Worm (Caenorhabditis elegans) whole organism, early embryonic: ENCODE data around the gene ceh-10.

Source experiments
- B0310.2 ChIP-seq: sonication (generic microtip); optimal IDR thresholded peaks from 2 replicates; lab custom pipeline; 2016; ENCODE audit warnings: mild to moderate bottlenecking, missing genetic modification characterization, missing compliant biosample characterization
- F13C5.2 ChIP-seq: sonication (generic microtip); optimal IDR thresholded peaks from 2 replicates; lab custom pipeline; 2017; ENCODE audit warnings: mild to moderate bottlenecking, missing genetic modification characterization, inconsistent platforms, missing compliant biosample characterization
- aly-1 ChIP-seq: sonication (generic microtip); optimal IDR thresholded peaks from 2 replicates; lab custom pipeline; 2016; ENCODE audit warnings: missing genetic modification characterization, missing compliant biosample characterization
- ama-1 ChIP-seq: fragments of 150-350 bp; optimal IDR thresholded peaks from 2 replicates; lab custom pipeline; 2014
- ceh-13 ChIP-seq: fragments of 200-800 bp; sonication (Bioruptor generic); optimal IDR thresholded peaks from 2 replicates; lab custom pipeline; 2018; ENCODE audit warnings: mild to moderate bottlenecking, missing genetic modification characterization, missing compliant biosample characterization
- ceh-36 ChIP-seq: sonication (generic microtip); optimal IDR thresholded peaks from 2 replicates; lab custom pipeline; 2016; ENCODE audit warnings: missing genetic modification characterization, inconsistent platforms, missing compliant biosample characterization
- ets-7 ChIP-seq: sonication (generic microtip); optimal IDR thresholded peaks from 2 replicates; lab custom pipeline; 2016; ENCODE audit warnings: missing genotype, missing genetic modification characterization, missing compliant biosample characterization
- flt-1 ChIP-seq: fragments of 200-800 bp; sonication (Bioruptor generic); IDR thresholded peaks from 2 replicates; pipeline ENCODE4 v1.3.6; 2022; ENCODE audit warnings: missing genetic modification characterization, missing compliant biosample characterization
- hmbx-1 ChIP-seq: sonication (generic microtip); optimal IDR thresholded peaks from 2 replicates; lab custom pipeline; 2016; ENCODE audit warnings: mild to moderate bottlenecking, missing genetic modification characterization, missing compliant biosample characterization
- hmg-4 ChIP-seq: fragments of 200-800 bp; sonication (Bioruptor generic); optimal IDR thresholded peaks from 2 replicates; lab custom pipeline; 2018; ENCODE audit warnings: mild to moderate bottlenecking, missing genetic modification characterization, missing compliant biosample characterization
- hnd-1 ChIP-seq: sonication (generic microtip); optimal IDR thresholded peaks from 2 replicates; lab custom pipeline; 2016; ENCODE audit warnings: missing genetic modification characterization, missing compliant biosample characterization
- pes-1 ChIP-seq: fragments of 200-800 bp; sonication (Bioruptor generic); IDR thresholded peaks from 2 replicates; pipeline ENCODE4 v1.3.6; 2022; ENCODE audit warnings: missing genetic modification reagents, missing genetic modification characterization, missing compliant biosample characterization
- scrt-1 ChIP-seq: fragments of 200-800 bp; sonication (Bioruptor generic); IDR thresholded peaks from 2 replicates; pipeline ENCODE4 v1.3.6; 2022; ENCODE audit warnings: missing genetic modification characterization, missing compliant biosample characterization
- sea-1 ChIP-seq: fragments of 200-800 bp; sonication (Bioruptor generic); conservative IDR thresholded peaks from 2 replicates; pipeline ENCODE4 v1.3.6; 2022; ENCODE audit warnings: missing genetic modification characterization, missing compliant biosample characterization
- tbx-11 ChIP-seq: fragments of 200-800 bp; sonication (Bioruptor generic); IDR thresholded peaks from 2 replicates; pipeline ENCODE4 v1.3.6; 2022; ENCODE audit warnings: missing genetic modification characterization, missing compliant biosample characterization
- tbx-37 ChIP-seq: fragments of 200-800 bp; sonication (Bioruptor generic); conservative IDR thresholded peaks from 2 replicates; pipeline ENCODE4 v1.3.6; 2022; ENCODE audit warnings: missing genetic modification reagents, missing genetic modification characterization, missing compliant biosample characterization
- tra-4 ChIP-seq: sonication (generic microtip); optimal IDR thresholded peaks from 2 replicates; lab custom pipeline; 2017; ENCODE audit warnings: missing genetic modification characterization, missing compliant biosample characterization

The ceh-10 gene

ce11 chrIII:5842920-5843319 is 44.1 kb downstream of the ceh-10 start:
- TF ChIP-seq pes-1 (GFP tag; lab: Robert Waterston, UW) (no peak), ets-7 (no peak), tbx-37 (no peak), ceh-36 (no peak), hmbx-1 (tag; lab: Kevin White, UChicago) (no peak)

ce11 chrIII:5843662-5844061 is 44.8 kb downstream of the ceh-10 start:
- TF ChIP-seq hmg-4 (GFP tag; lab: Kevin White, UChicago): peak; percentile 12
- no peak for TF ChIP-seq pes-1 (GFP tag; lab: Robert Waterston, UW)

- TF ChIP-seq scrt-1 (GFP tag; lab: Robert Waterston, UW) (no peak), F13C5.2 (tag; lab: Kevin White, UChicago) (no peak), sea-1 (GFP tag; lab: Robert Waterston, UW) (no peak), hmg-4 (GFP tag; lab: Kevin White, UChicago) (no peak), ets-7 (no peak), ceh-13 (GFP tag; lab: Kevin White, UChicago) (no peak), tra-4 (tag; lab: Kevin White, UChicago) (no peak), aly-1 (no peak), flt-1 (no peak), hnd-1 (tag; lab: Kevin White, UChicago) (no peak), ama-1 (lab: Kevin White, UChicago) (no peak), B0310.2 (tag; lab: Kevin White, UChicago) (no peak), tbx-11 (GFP tag; lab: Robert Waterston, UW) (no peak), hmbx-1 (tag; lab: Kevin White, UChicago) (no peak)
Observed at ce11 chrIII:5845483-5845882, 46.6 kb downstream of the ceh-10 start.

DNA sequence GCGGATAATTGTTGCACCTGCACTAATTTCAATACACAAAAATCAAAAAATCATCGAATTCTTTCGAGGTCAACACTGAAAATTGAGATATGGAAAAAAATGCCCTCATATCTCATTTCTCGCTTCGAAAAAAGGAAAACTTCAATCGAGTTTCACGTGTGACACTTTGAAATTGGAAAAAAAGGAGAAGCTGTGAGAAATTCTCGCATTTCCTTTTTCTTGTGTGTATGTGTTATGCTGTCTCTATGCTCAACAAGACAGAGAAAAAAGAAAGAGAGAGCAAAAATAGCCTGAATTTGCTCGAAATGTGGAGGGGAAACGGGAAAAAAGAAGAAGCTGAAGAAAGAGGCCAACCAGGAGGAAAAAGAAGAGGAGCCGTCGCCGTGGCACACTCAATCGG is 47.6 kb downstream of the ceh-10 start:
- TF ChIP-seq tra-4 (tag; lab: Kevin White, UChicago) (no peak), flt-1 (no peak), tbx-11 (GFP tag; lab: Robert Waterston, UW) (no peak), hmbx-1 (tag; lab: Kevin White, UChicago) (no peak), ceh-36 (no peak), pes-1 (GFP tag; lab: Robert Waterston, UW) (no peak), hmg-4 (GFP tag; lab: Kevin White, UChicago) (no peak), ama-1 (lab: Kevin White, UChicago) (no peak), B0310.2 (tag; lab: Kevin White, UChicago) (no peak)
